Fruit fly (Drosophila melanogaster) whole organism, embryonic: ENCODE data around the gene CG13667.

Source experiments
- Asciz ChIP-seq: fragments of 200-800 bp; sonication (Bioruptor generic); optimal IDR thresholded peaks from 2 replicates; lab custom pipeline; 2017; ENCODE audit warnings: missing biosample characterization, mild to moderate bottlenecking, missing genetic modification characterization, missing genetic modification reagents
- CG11247 ChIP-seq: fragments of 200-800 bp; sonication (Bioruptor generic); IDR thresholded peaks from 2 replicates; pipeline ENCODE4 v1.3.6; 2022; ENCODE audit warnings: missing biosample characterization, missing genetic modification characterization
- CG14050 ChIP-seq: fragments of 200-800 bp; sonication (Bioruptor generic); IDR thresholded peaks from 3 replicates; pipeline ENCODE4 v1.3.6; 2022; ENCODE audit warnings: missing biosample characterization, missing genetic modification characterization
- CG15696 ChIP-seq: fragments of 200-800 bp; sonication (Bioruptor generic); optimal IDR thresholded peaks from 2 replicates; lab custom pipeline; 2019; ENCODE audit warnings: missing biosample characterization, mild to moderate bottlenecking, missing genetic modification characterization, moderate library complexity
- CG6813 ChIP-seq: fragments of 200-800 bp; sonication (Bioruptor generic); optimal IDR thresholded peaks from 2 replicates; lab custom pipeline; 2017; ENCODE audit warnings: missing biosample characterization, missing genetic modification characterization, mild to moderate bottlenecking, moderate library complexity, missing genetic modification reagents
- Nf-YC ChIP-seq: fragments of 200-800 bp; optimal IDR thresholded peaks from 3 replicates; lab custom pipeline; 2019; ENCODE audit warnings: missing biosample characterization, mild to moderate bottlenecking, missing genetic modification characterization, moderate library complexity
- gsb-n ChIP-seq: fragments of 200-800 bp; sonication (Bioruptor generic); optimal IDR thresholded peaks from 3 replicates; lab custom pipeline; 2018; ENCODE audit warnings: missing biosample characterization, mild to moderate bottlenecking, missing genetic modification characterization
- hb ChIP-seq: fragments of 200-800 bp; sonication (Bioruptor generic); IDR thresholded peaks from 3 replicates; pipeline ENCODE4 v1.3.6; 2022; ENCODE audit warnings: missing biosample characterization, missing genetic modification characterization; ENCODE audit not compliant: partially characterized antibody
- lmd ChIP-seq: fragments of 200-800 bp; sonication (Bioruptor generic); IDR thresholded peaks from 2 replicates; pipeline ENCODE4 v1.3.6; 2022; ENCODE audit warnings: missing biosample characterization, missing genetic modification characterization
- nerfin-2 ChIP-seq: fragments of 200-800 bp; sonication (Bioruptor generic); IDR thresholded peaks from 2 replicates; pipeline ENCODE4 v1.3.6; 2022; ENCODE audit warnings: missing biosample characterization, missing genetic modification characterization; ENCODE audit not compliant: partially characterized antibody

DNA sequence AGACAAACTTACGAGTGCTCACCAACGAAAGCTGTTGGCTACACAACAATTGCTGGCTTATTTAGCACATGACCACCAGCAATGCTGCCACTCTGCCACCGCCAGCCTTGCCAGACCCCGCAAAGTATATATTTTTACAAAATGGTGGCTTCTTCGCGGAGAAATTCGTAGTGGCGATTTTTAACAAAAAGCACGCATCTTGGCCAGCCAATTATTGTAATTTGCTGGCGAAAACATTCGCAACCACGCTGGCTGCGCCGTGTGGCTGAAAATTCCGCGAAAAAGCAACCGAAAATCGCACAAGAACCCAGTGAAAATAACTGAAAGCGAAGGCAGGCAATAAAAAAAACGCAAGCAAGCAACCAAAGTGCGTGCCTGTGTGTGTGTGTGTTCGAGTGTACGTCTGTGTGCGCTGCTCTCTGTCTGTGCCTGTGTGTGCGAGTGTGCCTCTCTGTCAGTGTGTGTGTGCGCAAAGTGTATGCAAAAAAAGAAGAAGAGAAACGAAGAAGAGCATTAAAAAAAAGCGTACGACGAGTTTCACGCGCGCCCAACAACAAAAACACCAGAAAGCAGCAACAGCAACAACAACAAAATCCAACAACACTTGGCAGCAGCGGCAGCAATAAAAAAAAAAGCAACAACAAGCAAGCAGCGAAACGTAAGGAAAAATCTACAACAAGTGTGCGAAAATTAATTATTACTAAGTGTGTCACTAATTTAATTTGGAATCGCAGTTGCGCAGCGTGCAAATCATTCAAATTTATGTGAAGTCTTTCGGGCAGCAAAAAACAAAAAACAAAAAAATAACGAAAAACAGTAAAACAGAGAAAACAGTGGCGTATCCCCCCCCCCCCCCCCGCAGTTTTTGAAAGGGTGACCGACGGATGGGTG is 44.8 kb downstream of the CG13667 start, which contains the start of gene Gug:
- TF ChIP-seq gsb-n (tag; lab: Kevin White, UChicago), result no peak
- TF ChIP-seq Asciz (GFP tag; lab: Kevin White, UChicago), result no peak
- TF ChIP-seq CG15696 (tag; lab: Kevin White, UChicago), result no peak
- TF ChIP-seq CG6813 (GFP tag; lab: Kevin White, UChicago), result no peak
- no peak for TF ChIP-seq CG14050 (GFP tag; lab: Robert Waterston, UW)
- TF ChIP-seq Nf-YC (tag; lab: Kevin White, UChicago), result peak; percentile 36
- TF ChIP-seq nerfin-2 (GFP tag; lab: Robert Waterston, UW), result no peak
- no peak for TF ChIP-seq hb (GFP tag; lab: Robert Waterston, UW)
- TF ChIP-seq lmd, result peak; percentile 19; the same call in 1 of the 2 replicates
- TF ChIP-seq CG11247 (GFP tag; lab: Robert Waterston, UW), result no peak
